Worm (Caenorhabditis elegans) whole organism, midembryonic: Measurements from ENCODE around the gene spe-26.

Experiments used
- T22C8.4 ChIP-seq: fragments of 200-800 bp; sonication (Bioruptor generic); IDR thresholded peaks from 2 replicates; pipeline ENCODE4 v1.3.6; 2022; ENCODE audit warnings: missing genetic modification characterization, missing compliant biosample characterization
- cog-1 ChIP-seq: sonication (generic microtip); optimal IDR thresholded peaks from 2 replicates; lab custom pipeline; 2016; ENCODE audit warnings: missing genetic modification characterization, missing compliant biosample characterization
- flt-1 ChIP-seq: fragments of 200-800 bp; sonication (Bioruptor generic); IDR thresholded peaks from 2 replicates; pipeline ENCODE4 v1.3.6; 2022; ENCODE audit warnings: missing genetic modification characterization, missing compliant biosample characterization
- klf-2 ChIP-seq: fragments of 200-800 bp; sonication (Bioruptor generic); conservative IDR thresholded peaks from 2 replicates; pipeline ENCODE4 v1.3.6; 2022; ENCODE audit warnings: missing genetic modification reagents, missing genetic modification characterization, missing compliant biosample characterization
- med-1 ChIP-seq: sonication (generic microtip); optimal IDR thresholded peaks from 2 replicates; lab custom pipeline; 2017; ENCODE audit warnings: missing genetic modification characterization, mild to moderate bottlenecking, missing compliant biosample characterization, antibody characterized with exemption, missing genetic modification reagents; ENCODE audit not compliant: insufficient read depth
- ref-1 ChIP-seq: fragments of 200-800 bp; sonication (Bioruptor generic); conservative IDR thresholded peaks from 2 replicates; pipeline ENCODE4 v1.3.6; 2022; ENCODE audit warnings: missing genetic modification reagents, missing genetic modification characterization, missing compliant biosample characterization
- tab-1 ChIP-seq: fragments of 200-800 bp; sonication (Bioruptor generic); IDR thresholded peaks from 2 replicates; pipeline ENCODE4 v1.3.6; 2022; ENCODE audit warnings: missing genetic modification characterization, missing compliant biosample characterization
- ztf-23 ChIP-seq: fragments of 200-800 bp; sonication (Bioruptor generic); IDR thresholded peaks from 2 replicates; pipeline ENCODE4 v1.3.6; 2022; ENCODE audit warnings: missing genetic modification reagents, missing genetic modification characterization, missing compliant biosample characterization
- ztf-29 ChIP-seq: fragments of 200-800 bp; sonication (Bioruptor generic); IDR thresholded peaks from 2 replicates; pipeline ENCODE4 v1.3.6; 2022; ENCODE audit warnings: missing genetic modification reagents, missing genetic modification characterization, missing compliant biosample characterization

spe-26 gene

DNA sequence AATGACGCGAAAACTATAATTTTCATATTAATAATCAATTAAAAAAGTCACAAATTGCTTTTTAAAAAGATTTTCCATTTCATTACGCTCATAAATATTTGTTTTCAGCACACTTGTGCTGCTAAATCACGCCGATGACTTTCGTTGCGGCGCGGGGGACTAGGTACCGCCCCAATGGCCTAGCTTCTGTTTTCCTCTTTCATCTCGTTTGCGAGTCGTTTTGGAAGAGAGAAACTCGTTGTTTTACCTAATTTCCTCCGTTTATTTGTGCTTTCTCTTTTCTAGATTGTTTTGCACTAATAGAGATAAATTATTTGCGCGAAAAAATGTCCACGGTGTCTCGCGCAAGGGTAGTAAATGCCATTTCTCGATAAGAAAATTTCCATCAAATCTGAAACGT lies 10.7 kb downstream of the spe-26 start:
- TF ChIP-seq cog-1 (tag; lab: Kevin White, UChicago) (no peak), flt-1 (no peak), med-1 (GFP tag; lab: Kevin White, UChicago) (no peak), ztf-23 (GFP tag; lab: Robert Waterston, UW) (no peak), T22C8.4 (GFP tag; lab: Robert Waterston, UW) (no peak), ztf-29 (GFP tag; lab: Robert Waterston, UW) (no peak), klf-2 (GFP tag; lab: Robert Waterston, UW) (no peak), ref-1 (no peak), tab-1 (GFP tag; lab: Robert Waterston, UW) (no peak)

DNA sequence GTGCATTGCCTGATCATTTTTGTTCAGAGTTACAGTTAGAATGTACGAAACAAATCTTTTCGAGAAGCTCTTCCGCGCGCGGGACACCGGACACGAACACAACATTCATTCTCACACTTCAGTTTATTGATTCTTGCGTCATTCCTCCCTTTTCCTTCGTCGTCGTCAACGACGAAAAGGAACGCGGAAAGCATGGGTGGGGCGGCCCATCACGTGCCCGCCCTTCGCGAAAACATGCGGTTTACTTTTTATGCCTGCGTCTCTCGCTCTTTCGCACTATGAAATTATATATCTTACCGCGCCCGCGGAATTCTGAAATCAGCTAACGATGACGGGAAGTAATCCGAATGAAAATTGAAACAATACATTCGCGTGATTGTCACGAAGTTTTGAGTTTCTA lies 11.1 kb downstream of the spe-26 start:
- TF ChIP-seq ztf-23 (GFP tag; lab: Robert Waterston, UW) (no peak), med-1 (GFP tag; lab: Kevin White, UChicago) (no peak), ref-1 (no peak), cog-1 (tag; lab: Kevin White, UChicago) (peak; percentile 13), T22C8.4 (GFP tag; lab: Robert Waterston, UW) (0 out of 2 replicates have a peak, but pooled peaks have one; percentile 26), tab-1 (GFP tag; lab: Robert Waterston, UW) (no peak), klf-2 (GFP tag; lab: Robert Waterston, UW) (no peak), flt-1 (no peak)

DNA sequence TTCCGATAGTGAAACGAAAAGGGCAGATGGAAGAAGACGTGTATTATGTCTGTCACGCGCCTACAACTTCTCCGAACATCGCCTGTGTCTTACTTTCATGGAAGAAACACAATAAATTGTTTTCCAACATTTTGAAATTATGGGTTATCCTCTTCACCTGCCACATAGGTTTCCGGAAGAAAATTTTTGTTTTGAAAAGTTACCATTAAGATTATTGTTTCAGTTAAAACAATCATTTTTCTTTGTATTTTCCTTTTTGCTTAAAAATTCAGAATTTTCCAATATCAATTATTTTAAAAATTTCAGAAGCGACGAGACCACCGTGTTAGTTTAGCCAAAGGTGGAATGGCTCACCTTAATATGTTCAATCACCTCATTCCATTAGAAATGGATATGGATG lies 17.1 kb downstream of the spe-26 start, which contains the start of gene mask-1:
mask-1 (plus strand) TSS at position 301 of the 400 bp plus-strand sequence.
- TF ChIP-seq ztf-23 (GFP tag; lab: Robert Waterston, UW): no peak
- no peak for TF ChIP-seq T22C8.4 (GFP tag; lab: Robert Waterston, UW)
- TF ChIP-seq ztf-29 (GFP tag; lab: Robert Waterston, UW): no peak
- no peak for TF ChIP-seq cog-1 (tag; lab: Kevin White, UChicago)
- no peak for TF ChIP-seq tab-1 (GFP tag; lab: Robert Waterston, UW)
- no peak for TF ChIP-seq med-1 (GFP tag; lab: Kevin White, UChicago)
- no peak for TF ChIP-seq klf-2 (GFP tag; lab: Robert Waterston, UW)

DNA sequence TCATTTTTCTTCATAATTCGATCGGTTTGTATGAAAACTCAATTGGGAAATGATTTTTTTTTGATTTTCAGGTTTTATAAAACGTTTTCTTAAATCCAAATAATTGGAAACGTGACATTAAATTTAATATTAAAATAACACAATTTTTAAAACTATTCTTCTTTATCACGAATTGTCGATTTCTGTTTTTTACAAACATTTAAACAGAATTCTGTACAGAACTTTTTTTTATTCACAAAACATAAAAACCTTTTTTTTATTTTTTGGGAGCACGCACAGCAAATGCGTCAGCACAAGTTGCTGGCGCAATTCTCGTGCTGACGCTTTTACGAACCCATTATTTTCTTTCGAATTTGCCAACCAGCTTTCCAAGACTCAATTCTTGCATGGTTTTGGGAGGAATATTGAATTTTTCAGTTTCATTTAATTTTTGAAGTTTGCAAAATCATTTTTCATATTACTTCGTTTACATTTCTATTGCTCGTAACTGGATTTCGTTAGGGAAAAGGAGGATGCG lies 17.9 kb downstream of the spe-26 start, which contains the start of gene mpz-5:
mpz-5 (minus strand) TSS at position 51 of the 517 bp plus-strand sequence.
- 0 out of 2 replicates have a peak, but pooled peaks have one; percentile 56 for TF ChIP-seq ztf-23 (GFP tag; lab: Robert Waterston, UW)
- no peak for TF ChIP-seq tab-1 (GFP tag; lab: Robert Waterston, UW)
- TF ChIP-seq T22C8.4 (GFP tag; lab: Robert Waterston, UW): no peak
- TF ChIP-seq ztf-29 (GFP tag; lab: Robert Waterston, UW): 0 out of 2 replicates have a peak, but pooled peaks have one; percentile 26
- TF ChIP-seq ref-1: no peak
- TF ChIP-seq klf-2 (GFP tag; lab: Robert Waterston, UW): no peak
- 0 out of 2 replicates have a peak, but pooled peaks have one; percentile 46 for TF ChIP-seq flt-1
- TF ChIP-seq med-1 (GFP tag; lab: Kevin White, UChicago): peak; percentile 20
- TF ChIP-seq cog-1 (tag; lab: Kevin White, UChicago): no peak

DNA sequence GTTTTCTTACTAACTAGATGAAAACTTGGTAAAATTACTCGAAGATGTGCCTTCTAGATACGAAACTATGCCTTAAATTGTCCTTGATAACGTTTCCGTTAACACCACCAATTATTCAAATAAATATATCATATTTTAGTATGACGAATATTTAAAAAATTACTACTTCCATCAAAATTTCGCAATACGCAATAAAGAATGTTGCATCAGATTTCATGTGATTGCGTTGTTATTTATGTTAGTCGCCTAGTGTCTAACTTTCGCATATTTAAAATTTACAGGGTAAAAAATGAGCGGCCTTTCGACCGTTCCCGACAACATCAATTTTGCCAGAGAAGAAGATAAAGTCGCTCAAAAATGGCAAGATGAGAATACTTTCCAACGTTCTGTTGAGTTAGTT lies 23.4 kb downstream of the spe-26 start, which contains the start of gene iars-1:
iars-1 (plus strand) TSS at position 276 of the 400 bp plus-strand sequence.
- TF ChIP-seq ref-1: no peak
- no peak for TF ChIP-seq tab-1 (GFP tag; lab: Robert Waterston, UW)
- TF ChIP-seq flt-1: no peak
- TF ChIP-seq med-1 (GFP tag; lab: Kevin White, UChicago): no peak
- no peak for TF ChIP-seq cog-1 (tag; lab: Kevin White, UChicago)
- no peak for TF ChIP-seq ztf-29 (GFP tag; lab: Robert Waterston, UW)
- no peak for TF ChIP-seq klf-2 (GFP tag; lab: Robert Waterston, UW)
- TF ChIP-seq T22C8.4 (GFP tag; lab: Robert Waterston, UW): no peak
- no peak for TF ChIP-seq ztf-23 (GFP tag; lab: Robert Waterston, UW)

DNA sequence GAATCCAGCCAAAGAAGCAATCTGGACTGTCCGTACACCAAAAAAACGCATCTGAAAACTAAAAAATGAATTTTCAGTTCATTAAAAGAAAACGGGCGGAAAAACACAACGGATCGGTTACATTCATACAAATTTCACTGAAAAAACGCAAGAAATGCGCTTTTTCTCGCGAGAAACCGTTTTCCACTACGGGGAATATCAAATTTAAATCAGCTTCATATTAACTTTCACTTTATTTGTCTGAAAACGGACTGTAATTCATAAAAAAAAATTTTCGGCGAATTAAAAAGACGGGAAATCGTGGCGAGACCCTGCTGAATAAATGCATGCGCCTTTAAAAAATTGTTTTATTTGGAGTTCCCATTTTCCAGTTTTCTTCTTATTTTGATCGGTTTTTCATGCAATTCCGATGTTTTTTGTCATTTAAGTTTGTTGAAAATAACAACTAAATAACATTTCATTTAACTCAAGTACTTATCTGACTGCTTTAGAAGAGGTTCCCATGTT lies 23.9 kb downstream of the spe-26 start, which contains the start of gene pges-2:
pges-2 (minus strand) TSS at position 51 of the 507 bp plus-strand sequence.
- TF ChIP-seq ztf-23 (GFP tag; lab: Robert Waterston, UW) (no peak), klf-2 (GFP tag; lab: Robert Waterston, UW) (no peak), med-1 (GFP tag; lab: Kevin White, UChicago) (no peak), flt-1 (no peak), cog-1 (tag; lab: Kevin White, UChicago) (no peak), ztf-29 (GFP tag; lab: Robert Waterston, UW) (no peak), T22C8.4 (GFP tag; lab: Robert Waterston, UW) (no peak), ref-1 (no peak), tab-1 (GFP tag; lab: Robert Waterston, UW) (no peak)

DNA sequence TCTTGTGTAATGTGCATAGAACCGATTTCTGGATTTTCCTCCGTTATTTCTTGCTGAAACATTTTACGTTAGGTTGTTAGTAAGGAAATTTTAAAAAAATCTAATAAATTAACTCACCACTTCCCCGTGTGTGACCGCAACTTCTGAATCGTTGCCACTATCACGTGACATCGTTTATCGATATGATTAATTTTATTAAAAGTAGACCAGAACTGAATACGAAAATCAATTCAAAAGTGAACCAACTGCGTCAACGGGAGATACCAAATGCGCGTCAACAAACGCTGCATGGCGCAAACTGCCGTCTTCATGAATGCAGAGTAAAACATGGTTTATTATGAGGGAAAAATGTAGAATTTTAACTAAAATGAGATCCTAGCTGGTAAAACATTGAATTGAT lies 25.7 kb downstream of the spe-26 start, which contains the start of gene sir-2.1:
sir-2.1 (minus strand) TSS at position 212 of the 400 bp plus-strand sequence.
- TF ChIP-seq T22C8.4 (GFP tag; lab: Robert Waterston, UW) (no peak), cog-1 (tag; lab: Kevin White, UChicago) (no peak), klf-2 (GFP tag; lab: Robert Waterston, UW) (no peak), tab-1 (GFP tag; lab: Robert Waterston, UW) (no peak), flt-1 (no peak), ref-1 (no peak), ztf-29 (GFP tag; lab: Robert Waterston, UW) (no peak), med-1 (GFP tag; lab: Kevin White, UChicago) (no peak), ztf-23 (GFP tag; lab: Robert Waterston, UW) (no peak)

DNA sequence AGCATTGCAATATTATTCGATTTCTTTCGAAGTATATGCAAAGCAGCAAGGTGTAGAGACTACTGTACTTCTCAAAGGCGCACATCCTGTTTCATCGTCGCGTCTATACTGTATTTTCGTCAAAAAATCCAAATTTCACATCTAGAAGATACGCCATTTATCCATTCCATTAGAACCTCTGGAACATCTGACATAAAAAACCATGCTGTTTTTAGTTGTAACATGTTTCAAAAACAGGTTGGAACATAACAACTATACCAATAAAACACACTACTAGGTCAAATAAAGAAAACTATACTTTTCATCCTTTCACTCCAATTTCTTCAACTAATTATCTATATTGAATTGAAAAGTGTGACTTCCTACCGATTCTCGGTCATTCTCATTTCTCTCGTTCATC lies 31.4 kb downstream of the spe-26 start, which contains the start of gene ugt-59:
ugt-59 (plus strand) TSS at position 301 of the 400 bp plus-strand sequence.
- TF ChIP-seq flt-1 (no peak), ref-1 (no peak), ztf-23 (GFP tag; lab: Robert Waterston, UW) (no peak), med-1 (GFP tag; lab: Kevin White, UChicago) (no peak), cog-1 (tag; lab: Kevin White, UChicago) (no peak), klf-2 (GFP tag; lab: Robert Waterston, UW) (no peak), ztf-29 (GFP tag; lab: Robert Waterston, UW) (no peak), T22C8.4 (GFP tag; lab: Robert Waterston, UW) (no peak), tab-1 (GFP tag; lab: Robert Waterston, UW) (no peak)
